Fruit fly (Drosophila melanogaster) whole organism, wandering third instar larva: ENCODE measurements around the gene CG17816.

Experiments used
- OdsH ChIP-seq: fragments of 200-800 bp; sonication (Bioruptor generic); optimal IDR thresholded peaks from 2 replicates; lab custom pipeline; 2016; ENCODE audit warnings: missing biosample characterization, mild to moderate bottlenecking, missing genetic modification characterization
- h ChIP-seq: fragments of 200-800 bp; sonication (Bioruptor generic); optimal IDR thresholded peaks from 3 replicates; lab custom pipeline; 2016; ENCODE audit warnings: missing biosample characterization, mild to moderate bottlenecking, missing genetic modification characterization
- psq ChIP-seq: fragments of 200-800 bp; sonication (Bioruptor generic); optimal IDR thresholded peaks from 3 replicates; lab custom pipeline; 2017; ENCODE audit warnings: missing biosample characterization, mild to moderate bottlenecking, missing genetic modification characterization, moderate library complexity

dm6 chr3R:7884433-7884832 lies 2.1 kb downstream of the CG17816 start:
- TF ChIP-seq h (GFP tag; lab: Kevin White, UChicago): no peak
- TF ChIP-seq psq: no peak
- TF ChIP-seq OdsH (GFP tag; lab: Kevin White, UChicago): no peak
